Fruit fly (Drosophila melanogaster): Measurements from ENCODE around the gene ouib.

Gene ouib

DNA sequence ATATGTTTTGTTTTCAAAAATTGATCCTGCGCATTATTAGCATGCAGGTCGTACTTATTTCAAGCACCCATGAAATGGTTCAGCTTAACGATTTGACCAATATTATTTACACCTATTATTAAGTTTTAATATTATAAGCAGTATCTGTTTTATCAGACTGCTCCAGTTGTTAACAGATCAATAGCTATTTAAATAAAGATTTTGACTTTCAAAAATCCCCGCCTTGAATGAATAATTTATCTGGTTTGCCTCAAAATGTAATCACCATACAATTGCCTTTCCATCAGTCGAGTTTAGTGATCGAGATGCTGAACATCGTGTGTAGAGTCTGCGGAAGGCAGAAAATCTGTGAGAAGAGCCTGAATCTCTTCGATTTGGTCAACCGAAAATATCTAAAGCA is at the start of gene ouib:
TSS of gene ouib (plus strand) at position 301 of the 400 bp plus-strand sequence.
- TF ChIP-seq CG8478 (optimal IDR thresholded peaks at IDR 0.05) (no peak), CTCF (optimal IDR thresholded peaks at IDR 0.05) (no peak)

DNA sequence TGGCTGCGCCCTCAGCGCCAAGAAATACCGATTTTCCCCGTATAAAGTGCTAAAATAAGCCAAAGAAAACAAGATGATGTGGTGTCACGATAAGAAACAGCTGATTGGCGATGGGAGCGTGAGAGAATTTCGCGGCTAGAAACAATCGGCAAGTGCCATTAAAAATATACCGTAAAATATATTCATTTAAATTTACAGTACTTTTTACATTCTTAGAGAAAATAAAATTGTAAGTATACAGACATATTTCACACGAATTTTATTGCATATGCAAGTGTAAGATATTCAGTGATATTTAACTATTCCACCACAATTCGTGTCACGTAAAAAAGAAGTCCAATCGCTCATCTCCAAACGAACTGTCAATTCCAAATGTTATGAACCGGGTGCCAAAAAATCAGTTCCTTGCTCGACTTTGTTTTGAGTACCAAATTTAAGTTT is 48.7 kb upstream of the ouib start, which contains the start of the genes Unc50, CG11755 and CG8043:
TSS of gene Unc50 (minus strand) at position 54 of the 441 bp plus-strand sequence.
TSS of gene CG11755 (plus strand) at position 356 of the 441 bp plus-strand sequence.
TSS of gene CG8043 (plus strand) at position 356 of the 441 bp plus-strand sequence.
- TF ChIP-seq CG8478 (optimal IDR thresholded peaks at IDR 0.05) = no peak
- TF ChIP-seq CTCF (optimal IDR thresholded peaks at IDR 0.05) = no peak

DNA sequence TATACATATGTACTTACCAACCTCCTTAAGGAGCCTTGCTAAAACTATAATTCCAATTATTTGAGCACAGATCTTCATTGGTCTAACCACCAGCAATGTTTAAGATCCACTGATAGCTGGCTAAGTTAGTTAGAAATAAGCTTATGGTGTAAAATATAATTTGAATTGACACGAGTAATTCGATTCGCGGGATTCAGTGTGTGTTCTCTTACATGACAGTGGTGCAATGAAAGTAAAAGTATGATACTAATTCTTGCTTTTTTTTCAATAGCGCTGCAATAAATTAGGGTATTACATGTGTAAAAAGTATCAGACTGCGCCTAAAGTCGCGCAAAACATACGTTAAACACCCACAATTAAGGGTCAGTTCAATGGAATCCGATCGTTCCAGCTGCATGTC is 45.3 kb upstream of the ouib start, which contains the start of gene CG33325:
TSS of gene CG33325 (minus strand) at position 101 of the 400 bp plus-strand sequence.
- TF ChIP-seq CG8478 (optimal IDR thresholded peaks at IDR 0.05) = no peak
- no peak for TF ChIP-seq CTCF (optimal IDR thresholded peaks at IDR 0.05)

DNA sequence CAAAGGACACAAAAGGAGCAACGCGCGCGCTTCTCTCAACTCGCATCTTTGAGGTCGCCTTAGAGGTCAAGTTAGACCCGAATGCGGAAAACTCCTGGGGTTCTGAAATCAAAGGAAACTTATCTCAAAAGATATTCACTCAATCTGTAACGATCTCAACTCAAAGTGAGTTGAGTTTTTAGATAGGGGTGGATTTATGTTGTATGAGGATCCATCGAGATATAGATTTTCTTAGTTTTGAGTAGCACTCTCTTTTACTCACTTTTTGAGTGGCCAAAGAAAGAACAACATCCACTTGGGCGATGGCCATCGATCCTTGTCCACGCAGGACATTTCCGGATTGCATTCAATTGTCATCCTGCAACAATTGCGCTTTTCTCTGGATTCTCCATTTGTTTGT is 44.7 kb upstream of the ouib start:
- TF ChIP-seq CTCF (optimal IDR thresholded peaks at IDR 0.05) = no peak
- TF ChIP-seq CG8478 (optimal IDR thresholded peaks at IDR 0.05) = no peak

DNA sequence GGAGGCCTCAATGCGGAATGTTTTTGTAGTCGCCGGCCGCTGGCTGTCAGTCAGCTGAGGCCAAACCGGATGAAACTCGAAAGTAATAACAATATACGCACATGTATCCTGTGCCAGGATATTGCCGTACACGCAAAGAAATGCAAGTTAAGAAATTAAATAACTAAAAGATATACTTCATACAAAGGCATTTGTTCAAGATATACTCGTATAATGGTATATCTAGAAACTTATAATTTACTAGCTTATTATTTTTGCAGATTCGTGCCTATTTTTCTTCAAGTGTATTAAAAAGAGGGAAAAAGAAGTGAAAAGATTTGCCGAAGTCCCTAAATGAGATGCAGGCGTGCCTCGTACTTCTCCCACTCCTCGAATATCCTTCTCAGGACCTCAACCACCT is 42.0 kb upstream of the ouib start:
- TF ChIP-seq CG8478 (optimal IDR thresholded peaks at IDR 0.05) = no peak
- TF ChIP-seq CTCF (optimal IDR thresholded peaks at IDR 0.05) = no peak

DNA sequence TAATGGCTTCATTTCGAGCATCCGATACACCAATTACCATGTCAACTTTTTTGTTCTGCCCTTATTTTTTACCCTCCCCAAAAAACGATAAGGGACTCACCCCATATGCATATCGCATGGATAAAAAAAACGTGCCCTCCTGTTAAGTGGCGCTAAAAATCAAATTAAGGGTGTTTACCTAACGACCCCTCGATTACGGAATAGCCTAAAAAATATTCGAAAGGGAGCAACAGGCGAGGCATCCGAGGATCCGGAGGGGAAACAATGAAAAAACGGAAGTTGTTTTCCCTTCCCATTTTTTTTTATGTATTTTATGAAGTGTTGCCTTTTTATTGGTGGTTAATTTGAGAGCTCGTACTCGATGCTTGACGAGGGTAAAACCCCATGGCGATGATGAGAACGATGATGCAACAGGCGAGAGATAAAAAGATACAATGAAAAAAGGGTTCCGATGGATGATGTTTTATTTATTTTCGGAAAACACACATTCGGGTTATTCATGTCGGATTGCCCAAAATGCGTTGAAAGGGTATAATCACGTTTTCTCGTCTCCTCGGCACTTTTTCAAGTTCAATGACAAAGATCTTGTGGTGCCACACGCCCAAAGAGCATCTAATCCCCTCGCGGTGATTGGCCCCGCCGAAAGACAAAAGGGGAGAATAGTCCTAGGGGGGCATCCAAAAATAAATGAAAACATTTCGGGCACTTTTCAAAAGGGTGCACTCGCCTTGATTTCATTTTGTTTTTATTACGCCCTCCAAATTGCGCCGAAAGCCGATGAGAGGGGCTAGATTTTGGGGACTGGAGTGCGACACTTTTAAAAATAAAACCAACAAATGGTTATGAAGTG is 40.7 kb upstream of the ouib start, which contains the start of gene CG44227:
TSS of gene CG44227 (minus strand) at position 849 of the 850 bp plus-strand sequence.
- TF ChIP-seq CTCF (optimal IDR thresholded peaks at IDR 0.05) = no peak
- TF ChIP-seq CG8478 (optimal IDR thresholded peaks at IDR 0.05) = no peak

DNA sequence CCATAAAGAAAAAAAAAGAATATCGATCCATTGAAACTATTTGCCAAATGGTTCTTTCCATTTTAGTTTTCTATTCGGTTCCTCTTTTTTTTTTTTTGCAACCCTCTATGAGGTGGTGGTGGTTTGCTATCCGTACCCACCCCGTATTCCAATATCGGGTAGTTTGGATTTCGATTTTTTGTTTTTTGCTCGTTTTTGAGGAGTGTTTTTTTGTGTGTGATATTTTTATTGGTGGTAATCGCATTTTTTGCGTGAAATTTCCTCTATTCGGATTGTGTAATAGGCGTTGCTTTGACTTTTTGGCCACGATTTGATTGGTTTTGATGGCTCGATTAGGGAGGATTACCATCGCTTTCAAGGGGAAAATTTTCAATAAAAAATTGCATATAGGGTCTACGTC is 38.8 kb upstream of the ouib start:
- TF ChIP-seq CTCF (optimal IDR thresholded peaks at IDR 0.05) (no peak), CG8478 (optimal IDR thresholded peaks at IDR 0.05) (no peak)

DNA sequence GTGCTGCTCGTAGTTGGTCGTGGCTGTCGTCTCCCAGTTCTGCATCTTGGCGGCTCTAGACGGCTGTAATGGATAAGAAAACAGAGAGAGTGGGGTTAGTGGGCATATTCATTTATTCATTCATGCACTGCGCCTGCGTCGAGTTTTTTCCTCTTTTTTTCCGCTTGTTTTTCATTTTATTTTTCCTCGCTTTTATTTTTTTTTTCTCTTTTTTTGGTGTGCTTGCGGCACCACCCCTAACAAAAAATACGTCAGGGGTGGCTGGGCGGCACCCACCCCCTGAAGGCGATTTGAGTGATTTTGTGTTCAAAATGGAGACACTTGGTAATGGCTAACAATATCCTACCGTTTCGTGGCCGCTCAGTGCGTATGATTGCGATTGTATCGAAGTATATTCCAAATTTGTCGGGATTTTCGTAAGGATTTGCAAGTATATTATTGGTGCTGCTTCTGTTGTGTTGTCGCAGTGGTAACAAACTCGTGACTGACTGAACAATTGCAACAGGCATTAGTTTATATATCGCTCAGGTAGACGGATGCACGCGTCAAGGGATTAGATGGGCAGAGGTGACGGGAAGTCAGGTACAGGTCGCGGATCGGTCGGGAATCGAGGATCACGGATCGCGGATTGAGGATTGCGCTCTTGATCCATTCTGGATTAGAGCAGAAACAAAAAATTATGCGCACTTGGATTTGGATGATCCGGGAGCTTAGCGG is 31.0 kb upstream of the ouib start:
- TF ChIP-seq CTCF (optimal IDR thresholded peaks at IDR 0.05) (no peak), CG8478 (optimal IDR thresholded peaks at IDR 0.05) (no peak)

DNA sequence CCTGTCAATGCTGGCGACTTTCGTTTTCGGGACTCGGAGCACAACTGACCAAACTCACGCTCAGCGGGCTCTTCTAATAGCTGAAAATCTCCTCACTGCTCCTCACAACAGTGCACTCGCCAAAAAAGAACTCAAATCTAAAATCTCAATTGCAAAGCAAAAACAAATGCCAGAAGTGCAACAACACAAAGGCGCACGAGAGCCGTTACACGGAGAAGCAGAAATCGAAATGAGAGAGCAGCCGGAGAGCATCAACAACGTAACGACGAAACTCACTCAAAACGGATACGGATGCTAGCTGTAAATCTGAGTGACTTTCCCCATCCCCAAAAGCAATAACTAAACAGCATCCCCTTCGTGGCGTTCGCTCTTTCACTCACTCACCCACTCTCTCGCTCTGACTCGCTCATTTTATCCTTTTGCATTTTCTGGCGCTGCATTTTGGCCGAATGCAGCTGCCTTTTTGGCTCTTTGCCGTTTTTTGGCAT is 27.5 kb upstream of the ouib start, which contains the start of gene hb:
TSS of gene hb (minus strand) at position 51 of the 488 bp plus-strand sequence.
- no peak for TF ChIP-seq CG8478 (optimal IDR thresholded peaks at IDR 0.05)
- TF ChIP-seq CTCF (optimal IDR thresholded peaks at IDR 0.05) = no peak

DNA sequence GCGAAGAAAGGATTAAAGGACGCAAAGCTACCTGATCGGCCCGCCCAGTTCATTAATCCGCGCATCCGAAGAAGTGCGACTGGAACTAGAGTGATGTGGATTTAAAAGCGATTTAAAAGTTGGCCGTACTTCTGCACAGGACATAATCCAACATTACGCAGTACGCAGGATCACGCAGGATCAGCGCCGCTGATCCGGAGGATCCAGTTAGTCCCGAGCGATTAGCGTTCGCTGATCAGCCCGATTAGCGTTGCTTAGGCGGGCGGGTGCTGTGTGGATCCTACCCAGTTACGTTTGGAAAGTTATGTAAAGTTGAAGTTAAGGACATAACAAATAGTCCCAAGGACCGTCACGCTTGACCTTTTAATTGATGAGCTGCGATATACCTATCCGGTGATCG is 26.0 kb upstream of the ouib start:
- TF ChIP-seq CG8478 (optimal IDR thresholded peaks at IDR 0.05) (no peak), CTCF (optimal IDR thresholded peaks at IDR 0.05) (no peak)

DNA sequence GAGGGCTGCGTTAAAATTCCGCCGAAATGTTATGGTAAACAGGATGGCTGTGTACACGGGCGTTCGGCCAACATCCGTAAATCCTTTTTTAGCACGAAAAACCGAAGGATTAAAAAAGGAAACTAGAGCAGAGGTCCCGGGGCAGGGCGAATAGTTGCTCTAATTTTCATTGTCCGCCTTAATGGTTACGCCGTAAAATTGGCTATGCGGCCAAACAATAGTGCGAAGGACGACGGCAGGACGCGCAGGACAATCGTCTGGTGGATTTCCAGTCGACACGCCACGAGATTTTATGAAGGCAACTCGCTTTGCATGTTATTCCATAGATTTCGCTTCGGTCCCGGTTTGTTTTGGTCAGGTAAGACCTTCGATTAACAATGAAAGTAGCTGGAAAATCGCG is 24.6 kb upstream of the ouib start:
- no peak for TF ChIP-seq CG8478 (optimal IDR thresholded peaks at IDR 0.05)
- TF ChIP-seq CTCF (optimal IDR thresholded peaks at IDR 0.05) = no peak

DNA sequence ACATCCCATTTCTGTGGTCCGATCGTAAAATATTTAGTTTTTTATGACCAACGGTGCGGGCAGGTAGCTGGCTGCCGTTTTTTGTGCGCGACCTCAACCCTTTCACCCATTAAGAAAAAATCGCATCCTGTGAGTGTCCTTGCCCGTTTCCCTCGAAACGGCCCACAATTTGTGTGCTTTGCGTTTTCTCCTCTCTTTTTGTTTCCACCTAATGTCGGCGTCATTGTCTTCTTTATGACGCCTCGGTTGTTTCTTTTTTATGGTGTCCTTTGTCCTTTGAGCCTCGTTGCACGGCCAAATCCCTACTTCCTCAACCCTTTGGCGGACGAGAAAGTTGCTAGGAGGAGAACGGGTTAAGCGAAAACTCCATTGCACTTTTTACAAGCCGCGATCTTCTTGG is 24.1 kb upstream of the ouib start:
- TF ChIP-seq CG8478 (optimal IDR thresholded peaks at IDR 0.05) (no peak), CTCF (optimal IDR thresholded peaks at IDR 0.05) (no peak)

DNA sequence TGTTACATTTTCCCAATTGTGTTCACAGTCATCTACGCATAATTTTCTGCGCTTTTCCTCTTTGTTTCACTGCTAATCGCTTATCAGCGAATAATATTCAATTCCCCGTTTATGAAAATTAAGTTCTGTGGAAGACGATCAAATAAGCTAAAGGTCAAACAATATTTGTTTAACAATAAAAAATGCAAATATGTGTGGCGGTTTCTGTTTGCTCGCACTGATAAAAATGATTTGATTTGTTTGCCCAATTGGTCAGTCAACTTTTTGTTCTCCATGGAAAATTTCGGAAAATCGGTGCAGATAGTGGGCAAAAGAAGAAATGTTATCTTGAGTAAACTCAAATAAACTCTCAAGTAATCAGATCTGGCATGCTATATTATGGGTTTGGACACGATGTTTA is 20.6 kb upstream of the ouib start:
- TF ChIP-seq CTCF (optimal IDR thresholded peaks at IDR 0.05) (no peak), CG8478 (optimal IDR thresholded peaks at IDR 0.05) (no peak)

DNA sequence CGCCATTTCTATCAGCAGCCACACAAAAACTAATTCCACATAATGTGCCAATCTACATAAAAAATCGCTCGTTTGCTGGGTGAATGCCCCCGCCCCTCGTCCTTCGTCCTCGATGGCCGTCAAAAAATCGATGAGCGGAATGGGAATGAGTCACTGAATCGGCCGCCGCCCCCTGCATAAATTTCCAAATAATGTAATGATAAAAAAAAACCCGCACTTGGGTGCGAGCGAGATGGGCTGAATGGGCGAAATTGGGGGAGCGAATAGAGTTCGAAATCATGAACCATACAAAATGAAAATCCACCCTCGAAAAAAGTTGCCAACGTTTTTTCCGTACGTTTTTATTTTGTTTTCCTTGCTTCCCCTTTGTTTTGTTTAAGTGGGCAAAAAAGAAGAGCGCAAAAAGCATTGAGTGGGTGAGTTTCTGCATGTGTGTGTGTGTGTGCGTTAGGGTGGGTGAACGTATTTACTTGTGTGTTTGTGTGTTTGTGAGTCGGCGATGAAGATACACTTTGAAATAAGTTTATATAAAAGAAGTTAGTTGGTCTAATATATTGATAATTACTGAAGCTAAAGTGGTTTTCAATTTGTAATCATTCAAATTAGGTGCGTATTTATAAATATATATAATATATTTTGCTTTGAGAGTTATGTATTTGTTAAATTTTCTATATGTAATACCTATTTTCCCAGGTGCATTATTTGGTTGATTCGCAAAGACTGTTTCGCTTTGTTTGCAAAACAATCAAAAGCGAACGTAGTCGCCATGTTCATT is 19.8 kb upstream of the ouib start:
- no peak for TF ChIP-seq CG8478 (optimal IDR thresholded peaks at IDR 0.05)
- no peak for TF ChIP-seq CTCF (optimal IDR thresholded peaks at IDR 0.05)

DNA sequence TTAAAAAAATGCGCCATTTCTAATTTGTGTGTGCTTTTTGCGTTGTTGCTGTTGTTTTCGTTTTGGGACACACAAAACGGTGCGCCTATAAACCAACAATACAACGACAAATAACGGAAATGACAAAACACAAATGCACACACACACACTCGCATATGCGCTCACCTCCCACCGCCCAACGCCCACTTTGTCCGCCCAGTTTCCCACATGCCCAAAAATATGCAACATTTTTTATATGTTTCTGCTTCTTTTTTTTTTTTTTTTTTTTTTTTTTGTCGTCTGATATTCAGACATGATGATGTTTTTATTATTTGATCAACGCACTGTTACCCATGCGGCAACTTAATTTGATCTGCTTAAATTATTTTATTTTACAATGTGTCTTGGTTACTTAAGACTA is 18.1 kb upstream of the ouib start:
- TF ChIP-seq CG8478 (optimal IDR thresholded peaks at IDR 0.05) = no peak
- TF ChIP-seq CTCF (optimal IDR thresholded peaks at IDR 0.05) = no peak

All from S2 (cell line).